Worm (Caenorhabditis elegans) whole organism, L4/young adult: ENCODE data around the gene acp-5.

Source experiments
- W03F9.2 ChIP-seq: fragments of 150-350 bp; optimal IDR thresholded peaks from 2 replicates; lab custom pipeline; 2014; ENCODE audit warnings: missing biosample characterization, missing genetic modification characterization
- dao-5 ChIP-seq: sonication (generic microtip); optimal IDR thresholded peaks from 2 replicates; lab custom pipeline; 2016; ENCODE audit warnings: missing genotype, missing genetic modification characterization, moderate library complexity, missing compliant biosample characterization
- him-1 ChIP-seq: sonication (generic microtip); optimal IDR thresholded peaks from 2 replicates; lab custom pipeline; 2016; ENCODE audit warnings: missing genotype, missing genetic modification reagents, missing genetic modification characterization, missing compliant biosample characterization

DNA sequence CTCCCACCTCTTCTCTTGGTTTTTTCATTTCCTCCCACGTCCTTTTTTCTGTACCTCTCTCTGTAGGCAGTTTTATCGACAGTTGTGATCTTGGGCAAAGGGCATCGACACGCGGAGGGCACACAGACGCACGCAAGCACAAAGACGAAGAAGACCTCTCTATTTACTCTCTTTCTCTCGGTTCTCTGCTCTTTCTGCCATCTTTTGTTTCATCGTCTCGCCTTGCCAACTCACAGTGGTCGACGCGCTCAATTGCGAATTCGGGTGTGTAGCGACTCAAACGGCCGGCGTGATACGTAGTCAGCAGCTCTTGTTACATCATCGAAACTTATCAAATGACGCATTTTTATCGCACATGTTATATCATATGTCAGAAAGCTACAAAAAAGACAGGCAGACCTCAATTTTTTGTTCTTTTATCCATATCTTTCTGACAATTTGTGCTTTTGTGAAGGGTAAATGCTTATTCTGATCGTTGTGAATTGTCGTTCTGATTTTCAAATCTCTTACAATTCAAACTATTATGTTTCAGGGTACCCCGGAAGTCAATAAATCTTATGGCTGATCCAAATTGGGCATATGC is 11.9 kb downstream of the acp-5 start, which contains the start of gene puf-9:
- TF ChIP-seq him-1 (tag; lab: Kevin White, UChicago) (peak; percentile 96), W03F9.2 (peak; percentile 83), dao-5 (tag; lab: Kevin White, UChicago) (peak; percentile 61)
